Worm (Caenorhabditis elegans): ENCODE measurements around the gene srx-125.

srx-125 gene

DNA sequence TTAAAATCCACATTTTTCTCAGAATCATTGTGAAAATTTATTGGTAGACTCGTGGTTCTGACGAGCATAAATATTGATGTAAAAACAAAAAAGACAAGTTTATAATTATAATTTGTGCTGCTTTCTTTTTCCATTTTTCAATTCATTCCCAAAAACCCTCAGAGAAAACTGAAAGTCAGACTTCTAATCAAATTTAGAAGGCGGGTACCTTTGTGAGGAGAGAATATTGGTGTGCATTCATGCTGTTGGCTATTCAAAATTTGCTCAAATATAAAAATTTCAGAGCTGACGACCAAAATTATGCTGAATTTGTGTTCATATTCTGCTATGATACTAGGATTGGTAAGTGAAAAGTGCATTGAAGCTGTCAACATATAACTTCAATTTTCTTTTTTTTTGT is at the start of gene srx-125:
Gene srx-125, plus strand, starts transcription at position 301 of the 400 bp plus-strand sequence.
- no peak for TF ChIP-seq lin-32 (GFP tag; optimal IDR thresholded peaks at IDR 0.05)
- no peak for TF ChIP-seq ceh-43 (GFP tag; optimal IDR thresholded peaks at IDR 0.05)
- no peak for TF ChIP-seq nhr-76 (tag; optimal IDR thresholded peaks at IDR 0.05)
- TF ChIP-seq nhr-2 (tag; optimal IDR thresholded peaks at IDR 0.05), result no peak
- no peak for TF ChIP-seq ces-1 (GFP tag; optimal IDR thresholded peaks at IDR 0.05)

DNA sequence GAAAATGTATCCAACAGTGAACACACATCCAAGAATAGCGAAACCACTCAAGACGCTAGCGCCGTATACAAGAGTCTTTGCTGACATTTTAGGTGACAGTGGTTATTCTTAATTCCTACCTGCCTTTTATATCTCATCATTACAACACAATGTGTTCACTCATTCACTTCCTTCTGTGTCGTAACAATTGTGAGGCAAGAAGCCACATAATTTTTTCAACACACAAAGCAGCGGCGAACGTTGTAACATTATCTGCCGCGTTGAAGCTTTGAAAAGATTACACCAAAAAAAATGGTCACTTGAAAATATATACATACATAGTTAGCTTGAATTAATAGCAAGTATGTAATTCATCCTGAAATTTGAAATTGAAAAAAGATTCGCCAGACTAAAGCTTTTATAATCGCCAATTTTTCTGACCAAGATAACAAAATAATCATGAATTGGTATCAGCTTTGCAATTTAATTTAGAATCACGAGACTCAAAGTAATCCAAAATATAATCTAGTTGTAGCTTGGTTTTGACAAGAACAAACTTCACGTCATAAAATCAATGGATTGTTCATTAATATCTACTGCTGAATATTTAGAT is 49.1 kb upstream of the srx-125 start, which contains the start of the genes col-161 and srh-18:
Gene col-161, minus strand, starts transcription at position 101 of the 592 bp plus-strand sequence.
Gene srh-18, plus strand, starts transcription at position 542 of the 592 bp plus-strand sequence.
- no peak for TF ChIP-seq lin-32 (GFP tag; optimal IDR thresholded peaks at IDR 0.05)
- TF ChIP-seq pha-4 (tag; optimal IDR thresholded peaks at IDR 0.05), result no peak
- TF ChIP-seq mab-5 (tag; optimal IDR thresholded peaks at IDR 0.05), result no peak

DNA sequence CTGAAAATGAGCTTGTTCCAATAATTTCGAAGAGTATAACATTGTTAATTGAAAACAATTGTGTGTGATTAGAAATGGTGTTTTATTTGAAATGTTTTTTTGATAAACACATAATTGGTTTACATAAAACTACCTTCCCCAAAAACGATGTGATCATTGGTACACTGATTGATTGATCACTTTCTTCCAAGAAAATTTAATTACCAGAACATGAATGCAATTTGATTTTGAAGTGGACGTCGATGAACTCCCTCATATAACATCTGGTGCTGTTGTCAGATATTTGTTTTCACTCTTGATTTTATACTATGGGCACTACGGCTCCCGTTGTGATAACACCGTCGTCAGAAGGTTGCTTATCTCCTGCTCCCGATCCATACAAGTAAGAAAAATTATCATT is 46.4 kb upstream of the srx-125 start, which contains the start of gene srh-15:
Gene srh-15, plus strand, starts transcription at position 301 of the 400 bp plus-strand sequence.
- TF ChIP-seq blmp-1 (tag; optimal IDR thresholded peaks at IDR 0.05), result no peak
- no peak for TF ChIP-seq nhr-2 (tag; optimal IDR thresholded peaks at IDR 0.05)
- no peak for TF ChIP-seq unc-62 (GFP tag; optimal IDR thresholded peaks at IDR 0.05)
- TF ChIP-seq unc-39 (tag; optimal IDR thresholded peaks at IDR 0.05), result no peak
- no peak for TF ChIP-seq bed-3 (GFP tag; optimal IDR thresholded peaks at IDR 0.05)
- no peak for TF ChIP-seq ces-1 (GFP tag; optimal IDR thresholded peaks at IDR 0.05)
- no peak for TF ChIP-seq ceh-39 (tag; optimal IDR thresholded peaks at IDR 0.05)
- TF ChIP-seq sem-2 (GFP tag; optimal IDR thresholded peaks at IDR 0.05), result no peak

DNA sequence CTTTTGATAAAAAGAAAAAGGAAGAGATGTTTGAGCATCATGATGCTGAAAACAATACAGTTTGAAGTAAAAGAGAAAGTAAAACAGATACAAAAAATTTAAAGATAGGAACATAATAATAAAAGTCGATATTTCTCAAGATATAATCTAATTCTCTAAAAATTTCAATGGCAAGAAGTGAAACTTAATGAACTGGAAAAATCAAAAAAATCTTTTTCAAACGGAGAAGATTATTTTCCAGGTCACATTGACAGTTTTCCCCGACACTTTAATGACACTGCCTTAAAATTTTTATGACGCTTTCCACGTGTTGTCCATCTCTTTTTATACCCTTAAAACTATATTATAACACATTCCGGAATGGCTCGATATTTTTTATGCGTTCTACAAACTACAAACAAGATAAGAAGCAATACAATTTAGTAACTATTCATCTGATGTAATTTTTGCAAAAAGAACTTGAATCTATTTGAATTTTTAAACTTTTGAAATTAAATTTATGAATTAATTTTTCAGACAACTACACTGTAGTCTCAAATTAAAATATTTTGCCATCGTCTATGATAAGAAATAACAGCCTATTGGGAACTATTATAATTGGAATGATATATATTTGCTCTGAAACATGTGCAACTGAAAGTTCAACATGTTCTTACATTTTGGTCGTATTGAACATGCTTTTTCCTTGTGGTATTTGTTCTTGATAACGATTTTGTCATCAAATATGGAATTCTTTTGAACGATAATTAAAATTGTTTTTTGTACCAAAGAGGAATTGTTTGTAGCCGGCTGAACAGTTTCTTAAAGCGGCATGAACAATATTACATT is 42.0 kb upstream of the srx-125 start, which contains the start of gene C50B6.7:
Gene C50B6.7, minus strand, starts transcription at position 51 of the 828 bp plus-strand sequence.
- TF ChIP-seq cnd-1 (tag; optimal IDR thresholded peaks at IDR 0.05) (no peak), mab-5 (tag; optimal IDR thresholded peaks at IDR 0.05) (no peak), ceh-39 (tag; optimal IDR thresholded peaks at IDR 0.05) (no peak), nhr-237 (tag; optimal IDR thresholded peaks at IDR 0.05) (no peak), lsy-2 (tag; optimal IDR thresholded peaks at IDR 0.05) (no peak)

DNA sequence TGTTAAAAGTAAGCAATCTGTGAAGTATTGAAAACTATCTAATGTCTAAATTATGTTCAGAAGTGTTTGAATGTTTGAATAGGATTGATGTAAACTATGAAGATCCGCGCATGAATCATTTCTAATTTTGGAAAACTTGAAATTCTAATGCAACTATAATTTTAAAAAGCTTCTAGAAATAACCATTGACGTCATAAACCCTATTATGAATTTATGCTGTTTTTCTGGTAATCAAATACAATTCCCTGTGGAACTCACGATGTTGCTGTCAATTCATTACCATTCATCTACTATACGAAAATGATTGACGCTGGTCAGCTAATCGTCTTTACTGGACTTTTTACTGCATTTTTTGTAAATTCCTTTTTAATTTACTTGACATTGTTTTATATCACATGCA is 39.7 kb upstream of the srx-125 start, which contains the start of gene str-37:
Gene str-37, plus strand, starts transcription at position 301 of the 400 bp plus-strand sequence.
- no peak for TF ChIP-seq nhr-2 (tag; optimal IDR thresholded peaks at IDR 0.05)

DNA sequence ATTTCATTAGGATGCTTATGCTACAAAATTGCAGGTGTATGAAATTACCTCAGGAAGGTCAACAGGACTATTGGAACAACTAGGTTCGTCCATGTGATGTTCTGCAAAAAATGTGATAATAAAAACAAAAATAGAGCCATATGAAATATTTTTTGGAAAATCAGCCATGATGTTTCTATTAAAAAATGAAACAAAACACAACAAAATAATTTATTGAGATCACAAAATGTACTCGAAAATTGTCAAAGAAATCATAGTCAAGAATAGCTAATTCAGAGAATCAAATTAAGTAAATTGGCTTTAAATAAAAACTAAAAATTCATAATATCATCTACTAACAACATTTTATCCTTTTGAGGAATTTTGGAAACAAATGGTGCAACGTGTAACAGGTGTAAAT is 36.2 kb upstream of the srx-125 start, which contains the start of gene nhr-129:
Gene nhr-129, minus strand, starts transcription at position 101 of the 400 bp plus-strand sequence.
- TF ChIP-seq ceh-43 (GFP tag; optimal IDR thresholded peaks at IDR 0.05), result no peak

DNA sequence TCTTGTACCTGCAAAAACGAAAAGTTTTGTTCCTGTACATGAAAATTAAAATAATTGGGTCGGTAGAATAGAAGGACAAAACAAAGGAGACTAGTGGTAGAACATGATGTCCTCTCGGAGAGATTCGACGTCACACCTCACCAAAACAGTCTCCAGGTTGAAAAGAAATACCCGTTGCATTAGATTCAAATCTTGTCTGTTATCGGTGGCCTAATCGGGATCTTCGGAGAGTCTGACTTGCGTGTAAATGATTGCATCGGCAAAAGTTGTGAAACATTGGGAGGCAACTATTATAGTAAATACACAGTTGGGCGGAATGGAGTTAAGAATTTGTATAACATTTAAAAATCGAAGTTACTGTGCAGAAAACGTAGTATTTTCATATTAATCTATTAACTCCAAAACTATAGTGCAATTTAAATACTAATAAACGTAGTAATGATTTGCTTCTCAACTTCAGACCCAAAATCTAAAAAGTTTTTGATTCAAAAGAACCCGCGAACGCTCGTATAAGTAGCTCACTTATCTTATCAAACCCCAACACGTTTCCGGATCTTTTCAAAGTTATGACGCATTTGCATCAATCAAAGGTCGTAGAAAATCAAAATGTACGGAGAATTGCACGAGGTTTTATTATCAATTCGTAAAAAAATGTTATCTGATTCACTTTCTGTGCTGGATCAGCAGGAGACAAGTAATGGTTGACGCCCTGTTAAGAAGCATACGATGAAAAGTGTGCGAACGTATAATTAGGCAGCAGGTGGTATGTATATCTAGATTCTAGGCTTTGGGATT is 33.5 kb upstream of the srx-125 start, which contains the start of gene nhr-168:
Gene nhr-168, minus strand, starts transcription at position 486 of the 795 bp plus-strand sequence.
- TF ChIP-seq elt-1 (tag; optimal IDR thresholded peaks at IDR 0.05; ENCODE audit: borderline replicate concordance, insufficient read depth) (peak; percentile 94), bed-3 (GFP tag; optimal IDR thresholded peaks at IDR 0.05) (no peak)

DNA sequence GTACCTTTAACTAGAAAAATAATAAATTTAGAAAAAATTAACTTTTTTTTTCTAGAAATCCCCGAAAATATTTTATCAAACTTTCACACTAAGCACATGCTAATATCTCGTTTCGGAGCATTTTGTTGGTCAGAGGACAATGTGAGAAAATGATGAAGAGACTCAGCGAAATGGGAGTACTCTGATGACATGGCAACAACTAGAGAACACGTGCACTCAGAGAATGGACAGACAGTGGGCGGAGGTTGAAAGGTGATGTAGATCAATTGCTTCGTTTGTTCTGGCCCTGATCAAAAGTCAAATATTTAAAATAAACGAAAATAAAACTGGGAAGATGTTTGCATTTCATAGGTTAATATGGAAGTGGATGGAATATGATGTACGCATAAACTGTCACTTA is 32.7 kb upstream of the srx-125 start:
- no peak for TF ChIP-seq sem-2 (GFP tag; optimal IDR thresholded peaks at IDR 0.05)
- TF ChIP-seq cnd-1 (tag; optimal IDR thresholded peaks at IDR 0.05), result no peak

DNA sequence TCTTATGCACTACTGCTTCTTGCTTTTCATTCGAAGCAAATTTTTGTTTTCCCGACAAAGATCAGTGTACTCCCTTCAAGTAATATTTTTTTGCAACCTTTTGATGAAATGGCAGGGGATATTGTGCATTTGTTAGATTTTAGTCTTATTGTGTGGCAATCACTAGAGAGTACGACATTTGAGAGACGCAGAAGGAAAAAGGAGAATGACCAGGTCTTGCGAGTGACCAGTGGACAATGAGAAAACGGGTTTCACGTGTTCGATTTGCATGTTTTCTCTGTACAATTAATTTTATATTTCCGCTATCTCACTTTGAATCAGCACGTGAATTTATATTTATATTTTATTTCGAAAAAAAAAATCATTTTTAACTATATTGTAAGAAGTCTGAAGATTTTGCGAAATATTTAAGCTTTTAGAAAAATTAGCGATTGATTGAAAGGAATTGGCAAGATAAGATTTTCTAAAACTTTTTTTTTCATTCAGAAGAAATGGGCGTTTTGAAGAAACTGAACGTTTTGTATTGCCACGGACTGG is 31.2 kb upstream of the srx-125 start, which contains the start of gene C50B6.9:
Gene C50B6.9, plus strand, starts transcription at position 487 of the 537 bp plus-strand sequence.
- TF ChIP-seq drap-1 (GFP tag; optimal IDR thresholded peaks at IDR 0.05) (no peak), elt-1 (tag; optimal IDR thresholded peaks at IDR 0.05; ENCODE audit: borderline replicate concordance, insufficient read depth) (peak; percentile 9), pha-4 (tag; optimal IDR thresholded peaks at IDR 0.05) (no peak), flh-1 (GFP tag; optimal IDR thresholded peaks at IDR 0.05) (no peak), nhr-28 (tag; optimal IDR thresholded peaks at IDR 0.05) (no peak)
